Fruit fly (Drosophila melanogaster) whole organism, embryonic: ENCODE measurements around the gene CG46244.

ENCODE experiments used
- Atf3 ChIP-seq: fragments of 200-800 bp; sonication (Bioruptor generic); optimal IDR thresholded peaks from 3 replicates; lab custom pipeline; 2016; ENCODE audit warnings: missing biosample characterization, missing genetic modification characterization
- BtbVII ChIP-seq: fragments of 200-800 bp; sonication (Bioruptor generic); optimal IDR thresholded peaks from 3 replicates; lab custom pipeline; 2017; ENCODE audit warnings: missing biosample characterization, mild to moderate bottlenecking, missing genetic modification characterization
- Bteb2 ChIP-seq: fragments of 200-800 bp; sonication (Bioruptor generic); optimal IDR thresholded peaks from 2 replicates; lab custom pipeline; 2016; ENCODE audit warnings: missing biosample characterization, missing genetic modification characterization
- CG10431 ChIP-seq: fragments of 200-800 bp; sonication (Bioruptor generic); optimal IDR thresholded peaks from 3 replicates; lab custom pipeline; 2018; ENCODE audit warnings: missing biosample characterization, mild to moderate bottlenecking, missing genetic modification characterization
- CG12769 ChIP-seq: fragments of 200-800 bp; sonication (Bioruptor generic); optimal IDR thresholded peaks from 2 replicates; lab custom pipeline; 2019; ENCODE audit warnings: missing biosample characterization, mild to moderate bottlenecking, missing genetic modification characterization, moderate library complexity
- CG13287 ChIP-seq: fragments of 200-800 bp; sonication (Bioruptor generic); IDR thresholded peaks from 2 replicates; pipeline ENCODE4 v1.3.6; 2022; ENCODE audit warnings: missing biosample characterization, missing genetic modification characterization; ENCODE audit not compliant: partially characterized antibody
- CG13894 ChIP-seq: fragments of 200-800 bp; sonication (Bioruptor generic); optimal IDR thresholded peaks from 3 replicates; lab custom pipeline; 2018; ENCODE audit warnings: missing biosample characterization, mild to moderate bottlenecking, missing genetic modification characterization, moderate library complexity
- CG14710 ChIP-seq: fragments of 200-800 bp; sonication (Bioruptor generic); optimal IDR thresholded peaks from 3 replicates; lab custom pipeline; 2019; ENCODE audit warnings: missing biosample characterization, mild to moderate bottlenecking, missing genetic modification characterization, moderate library complexity
- CG16813 ChIP-seq: fragments of 200-800 bp; sonication (Bioruptor generic); IDR thresholded peaks from 3 replicates; pipeline ENCODE4 v1.3.6; 2022; ENCODE audit warnings: missing biosample characterization, missing genetic modification characterization; ENCODE audit not compliant: partially characterized antibody
- CG17361 ChIP-seq: fragments of 200-800 bp; sonication (Bioruptor generic); IDR thresholded peaks from 3 replicates; pipeline ENCODE4 v1.3.6; 2022; ENCODE audit warnings: missing biosample characterization, missing genetic modification characterization
- CG17568 ChIP-seq: fragments of 200-800 bp; sonication (Bioruptor generic); optimal IDR thresholded peaks from 2 replicates; lab custom pipeline; 2018; ENCODE audit warnings: missing biosample characterization, mild to moderate bottlenecking, missing genetic modification characterization, moderate library complexity
- CG2199 ChIP-seq: fragments of 200-800 bp; sonication (Bioruptor generic); IDR thresholded peaks from 3 replicates; pipeline ENCODE4 v1.3.6; 2022; ENCODE audit warnings: missing biosample characterization, missing genetic modification characterization
- CG30403 ChIP-seq: fragments of 200-800 bp; sonication (Bioruptor generic); optimal IDR thresholded peaks from 3 replicates; lab custom pipeline; 2016; ENCODE audit warnings: missing biosample characterization, missing genetic modification characterization
- CG32532 ChIP-seq: fragments of 200-800 bp; sonication (Bioruptor generic); IDR thresholded peaks from 2 replicates; pipeline ENCODE4 v1.3.6; 2022; ENCODE audit warnings: missing biosample characterization, missing genetic modification characterization
- CG32772 ChIP-seq: fragments of 200-800 bp; sonication (Bioruptor generic); IDR thresholded peaks from 2 replicates; pipeline ENCODE4 v1.3.6; 2022; ENCODE audit warnings: missing biosample characterization, missing genetic modification characterization
- CG7928 ChIP-seq: fragments of 200-800 bp; sonication (Bioruptor generic); optimal IDR thresholded peaks from 2 replicates; lab custom pipeline; 2017; ENCODE audit warnings: missing biosample characterization, mild to moderate bottlenecking, missing genetic modification characterization
- CG8089 ChIP-seq: fragments of 200-800 bp; sonication (Bioruptor generic); optimal IDR thresholded peaks from 3 replicates; lab custom pipeline; 2016; ENCODE audit warnings: missing biosample characterization, missing genetic modification characterization
- Dll ChIP-seq: fragments of 200-800 bp; sonication (Bioruptor generic); IDR thresholded peaks from 4 replicates; pipeline ENCODE4 v1.3.6; 2022; ENCODE audit warnings: missing biosample characterization, missing genetic modification characterization; ENCODE audit not compliant: partially characterized antibody
- ERR ChIP-seq: fragments of 200-800 bp; sonication (Bioruptor generic); optimal IDR thresholded peaks from 2 replicates; lab custom pipeline; 2016; ENCODE audit warnings: missing biosample characterization, missing genetic modification characterization
- Gsc ChIP-seq: fragments of 200-800 bp; sonication (Bioruptor generic); IDR thresholded peaks from 2 replicates; pipeline ENCODE4 v1.3.6; 2022; ENCODE audit warnings: missing biosample characterization, missing genetic modification characterization
- H15 ChIP-seq: fragments of 200-800 bp; sonication (Bioruptor generic); IDR thresholded peaks from 3 replicates; pipeline ENCODE4 v1.3.6; 2022; ENCODE audit warnings: missing biosample characterization, missing genetic modification characterization
- Hand ChIP-seq: fragments of 200-800 bp; sonication (Bioruptor generic); optimal IDR thresholded peaks from 2 replicates; lab custom pipeline; 2017; ENCODE audit warnings: mild to moderate bottlenecking, missing biosample characterization, missing genetic modification reagents, missing genetic modification characterization
- Hsf ChIP-seq: fragments of 200-800 bp; sonication (Bioruptor generic); optimal IDR thresholded peaks from 3 replicates; lab custom pipeline; 2016; ENCODE audit warnings: missing biosample characterization, missing genetic modification characterization
- MBD-R2 ChIP-seq: fragments of 200-800 bp; sonication (Bioruptor generic); IDR thresholded peaks from 2 replicates; pipeline ENCODE4 v1.3.6; 2022; ENCODE audit warnings: missing biosample characterization, missing genetic modification characterization
- MESR4 ChIP-seq: fragments of 200-800 bp; sonication (Bioruptor generic); optimal IDR thresholded peaks from 2 replicates; lab custom pipeline; 2018; ENCODE audit warnings: missing biosample characterization, mild to moderate bottlenecking, missing genetic modification characterization, moderate library complexity
- Med ChIP-seq: fragments of 200-800 bp; sonication (Bioruptor generic); peaks from one replicate; lab custom pipeline; 2016; ENCODE audit warnings: missing biosample characterization, missing genetic modification characterization, mild to moderate bottlenecking, inconsistent platforms, moderate library complexity
- Oaz ChIP-seq: fragments of 200-800 bp; sonication (Bioruptor generic); IDR thresholded peaks from 2 replicates; pipeline ENCODE4 v1.3.6; 2022; ENCODE audit warnings: missing biosample characterization, missing genetic modification characterization
- Oli ChIP-seq: fragments of 200-800 bp; sonication (Bioruptor generic); optimal IDR thresholded peaks from 2 replicates; lab custom pipeline; 2018; ENCODE audit warnings: missing biosample characterization, mild to moderate bottlenecking, missing genetic modification characterization, moderate library complexity
- Opbp ChIP-seq: fragments of 200-800 bp; sonication (Bioruptor generic); IDR thresholded peaks from 3 replicates; pipeline ENCODE4 v1.3.6; 2022; ENCODE audit warnings: missing biosample characterization, missing genetic modification characterization; ENCODE audit not compliant: partially characterized antibody
- Stat92E ChIP-seq, 3 experiments: fragments of >200 bp in 2 of 3; fragments of 200-800 bp in 1 of 3; sonication (Bioruptor generic) in 1 of 3; optimal IDR thresholded peaks; 2 replicates each; lab custom pipeline; 2017 to 2019; ENCODE audit warnings: missing biosample characterization in 3 of 3, missing genetic modification characterization in 3 of 3, mild to moderate bottlenecking in 1 of 3, moderate library complexity in 1 of 3
- btn ChIP-seq: fragments of 200-800 bp; sonication (Bioruptor generic); optimal IDR thresholded peaks from 2 replicates; lab custom pipeline; 2016; ENCODE audit warnings: missing biosample characterization, missing genetic modification characterization
- cg ChIP-seq: fragments of 200-800 bp; sonication (Bioruptor generic); optimal IDR thresholded peaks from 3 replicates; lab custom pipeline; 2019; ENCODE audit warnings: missing biosample characterization, mild to moderate bottlenecking, missing genetic modification characterization, moderate library complexity
- corto ChIP-seq: fragments of 200-800 bp; sonication (Bioruptor generic); optimal IDR thresholded peaks from 2 replicates; lab custom pipeline; 2016; ENCODE audit warnings: missing biosample characterization, mild to moderate bottlenecking, missing genetic modification characterization, moderate library complexity
- crol ChIP-seq: fragments of 200-800 bp; sonication (Bioruptor generic); IDR thresholded peaks from 2 replicates; pipeline ENCODE4 v1.3.6; 2022; ENCODE audit warnings: missing biosample characterization, missing genetic modification characterization
- fd102C ChIP-seq: fragments of 200-800 bp; sonication (Bioruptor generic); optimal IDR thresholded peaks from 2 replicates; lab custom pipeline; 2018; ENCODE audit warnings: missing biosample characterization, mild to moderate bottlenecking, missing genetic modification characterization, moderate library complexity
- fu2 ChIP-seq: fragments of 200-800 bp; sonication (Bioruptor generic); optimal IDR thresholded peaks from 2 replicates; lab custom pipeline; 2016; ENCODE audit warnings: missing biosample characterization, missing genetic modification characterization
- her ChIP-seq: fragments of 200-800 bp; sonication (Bioruptor generic); optimal IDR thresholded peaks from 2 replicates; lab custom pipeline; 2016; ENCODE audit warnings: missing biosample characterization, missing genetic modification characterization
- lbe ChIP-seq: fragments of 200-800 bp; sonication (Bioruptor generic); optimal IDR thresholded peaks from 2 replicates; lab custom pipeline; 2016; ENCODE audit warnings: missing biosample characterization, mild to moderate bottlenecking, missing genetic modification characterization
- nmo ChIP-seq: fragments of 200-800 bp; sonication (Bioruptor generic); optimal IDR thresholded peaks from 2 replicates; lab custom pipeline; 2018; ENCODE audit warnings: missing biosample characterization, mild to moderate bottlenecking, missing genetic modification characterization, moderate library complexity
- pfk ChIP-seq: fragments of 200-800 bp; sonication (Bioruptor generic); optimal IDR thresholded peaks from 2 replicates; lab custom pipeline; 2018; ENCODE audit warnings: missing biosample characterization, mild to moderate bottlenecking, missing genetic modification characterization, moderate library complexity
- pita ChIP-seq: fragments of 200-800 bp; sonication (Bioruptor generic); optimal IDR thresholded peaks from 2 replicates; lab custom pipeline; 2017; ENCODE audit warnings: missing biosample characterization, mild to moderate bottlenecking, missing genetic modification characterization
- pros ChIP-seq: fragments of 200-800 bp; sonication (Bioruptor generic); optimal IDR thresholded peaks from 3 replicates; lab custom pipeline; 2019; ENCODE audit warnings: missing biosample characterization, mild to moderate bottlenecking, missing genetic modification characterization, moderate library complexity
- sens ChIP-seq: fragments of 200-800 bp; sonication (Bioruptor generic); peaks from one replicate; lab custom pipeline; 2016; ENCODE audit warnings: missing biosample characterization, missing genetic modification characterization
- sens-2 ChIP-seq: fragments of 200-800 bp; sonication (Bioruptor generic); IDR thresholded peaks from 2 replicates; pipeline ENCODE4 v1.3.6; 2022; ENCODE audit warnings: missing biosample characterization, missing genetic modification characterization
- tap ChIP-seq: fragments of 200-800 bp; optimal IDR thresholded peaks from 3 replicates; lab custom pipeline; 2019; ENCODE audit warnings: missing biosample characterization, mild to moderate bottlenecking, missing genetic modification characterization, moderate library complexity
- tgo ChIP-seq: fragments of 200-800 bp; sonication (Bioruptor generic); IDR thresholded peaks from 3 replicates; pipeline ENCODE4 v1.3.6; 2022; ENCODE audit warnings: missing biosample characterization, missing genetic modification characterization
- tio ChIP-seq: fragments of 200-800 bp; sonication (Bioruptor generic); optimal IDR thresholded peaks from 2 replicates; lab custom pipeline; 2017; ENCODE audit warnings: missing biosample characterization, missing genetic modification characterization, inconsistent platforms
- zf30C ChIP-seq: fragments of 200-800 bp; sonication (Bioruptor generic); optimal IDR thresholded peaks from 3 replicates; lab custom pipeline; 2018; ENCODE audit warnings: missing biosample characterization, mild to moderate bottlenecking, missing genetic modification characterization
- zfh1 ChIP-seq: fragments of 200-800 bp; sonication (Bioruptor generic); IDR thresholded peaks from 3 replicates; pipeline ENCODE4 v1.3.6; 2022; ENCODE audit warnings: missing biosample characterization, missing genetic modification characterization

Gene CG46244

dm6 chr2L:19587334-19587659 is 19.1 kb upstream of the CG46244 start (continued):
- TF ChIP-seq cg (GFP tag; lab: Kevin White, UChicago) = peak; percentile 98
- no peak for TF ChIP-seq crol (GFP tag; lab: Robert Waterston, UW)
- TF ChIP-seq Dll (GFP tag; lab: Robert Waterston, UW) = 0 out of 4 replicates have a peak, but pooled peaks have one; percentile 19
- TF ChIP-seq MESR4 (GFP tag; lab: Kevin White, UChicago) = peak; percentile 17
- TF ChIP-seq CG13287 (GFP tag; lab: Robert Waterston, UW) = 0 out of 2 replicates have a peak, but pooled peaks have one; percentile 3
- peak; percentile 6 for TF ChIP-seq BtbVII
- no peak for TF ChIP-seq btn (GFP tag; lab: Kevin White, UChicago)

dm6 chr2L:19588924-19589323 is 17.4 kb upstream of the CG46244 start:
- TF ChIP-seq nmo (GFP tag; lab: Kevin White, UChicago) (no peak), CG16813 (GFP tag; lab: Robert Waterston, UW) (no peak), zfh1 (GFP tag; lab: Robert Waterston, UW) (no peak), sens-2 (GFP tag; lab: Robert Waterston, UW) (no peak), fu2 (GFP tag; lab: Kevin White, UChicago) (no peak), Gsc (GFP tag; lab: Robert Waterston, UW) (no peak), Bteb2 (no peak), CG2199 (0 out of 3 replicates have a peak, but pooled peaks have one; percentile 42), ERR (GFP tag; lab: Kevin White, UChicago) (no peak), CG14710 (tag; lab: Kevin White, UChicago) (peak; percentile 76), lbe (GFP tag; lab: Kevin White, UChicago) (no peak), Hand (GFP tag; lab: Kevin White, UChicago) (no peak), MBD-R2 (GFP tag; lab: Robert Waterston, UW) (no peak), CG8089 (GFP tag; lab: Kevin White, UChicago) (no peak), Opbp (no peak), CG10431 (GFP tag; lab: Kevin White, UChicago) (no peak), corto (GFP tag; lab: Kevin White, UChicago) (no peak), CG32772 (GFP tag; lab: Robert Waterston, UW) (no peak), pros (GFP tag; lab: Kevin White, UChicago) (peak; percentile 57), CG17361 (GFP tag; lab: Robert Waterston, UW) (no peak)
- TF ChIP-seq, all 482 proteins: peak for 3

dm6 chr2L:19590629-19591028 is 15.7 kb upstream of the CG46244 start:
- peak; percentile 20 for TF ChIP-seq zf30C (GFP tag; lab: Kevin White, UChicago)
- no peak for TF ChIP-seq Oaz (GFP tag; lab: Robert Waterston, UW)
- no peak for TF ChIP-seq CG32532
- no peak for TF ChIP-seq Hsf (GFP tag; lab: Kevin White, UChicago)
- no peak for TF ChIP-seq Oli (tag; lab: Kevin White, UChicago)
- no peak for TF ChIP-seq Stat92E (GFP tag; optimal IDR thresholded peaks at IDR 0.05; lab: Kevin White, UChicago)
- no peak for TF ChIP-seq Med (GFP tag; lab: Kevin White, UChicago)
- TF ChIP-seq tap = no peak
- no peak for TF ChIP-seq tio
- TF ChIP-seq CG30403 (GFP tag; lab: Kevin White, UChicago) = no peak
- no peak for TF ChIP-seq CG12769 (tag; lab: Kevin White, UChicago)
- TF ChIP-seq CG13894 (tag; lab: Kevin White, UChicago) = no peak
- TF ChIP-seq H15 = no peak
- TF ChIP-seq CG7928 (GFP tag; lab: Kevin White, UChicago) = no peak
- peak; percentile 16 for TF ChIP-seq sens (GFP tag; lab: Kevin White, UChicago)
- TF ChIP-seq pfk (GFP tag; lab: Kevin White, UChicago) = no peak
- no peak for TF ChIP-seq fd102C
- TF ChIP-seq tgo (GFP tag; lab: Robert Waterston, UW) = no peak
- no peak for TF ChIP-seq Atf3 (GFP tag; lab: Kevin White, UChicago)
- TF ChIP-seq pita (GFP tag; lab: Kevin White, UChicago) = peak; percentile 27
- no peak for TF ChIP-seq her (GFP tag; lab: Kevin White, UChicago)
- TF ChIP-seq pros (GFP tag; lab: Kevin White, UChicago) = peak; percentile 2
- no peak for TF ChIP-seq CG17568
